5 worm cellular contexts compared by ENCODE assay signal in genomic region chrX:11400467-11401184, ce11.
A peak's percentile ranks its signal among the peaks of the same experiment; 100 is the strongest.
TF ChIP-seq lines count a peak whose summit lies in the region.

No protein-coding gene starts in this region.

TF ChIP-seq in whole organism, L1 larva, 84 proteins besides CTCF, POLR2A, EP300 and RAD21:
- TF ChIP-seq nhr-20 (tag; optimal IDR thresholded peaks at IDR 0.05; lab: Kevin White, UChicago) (no peak), elt-2 (tag; optimal IDR thresholded peaks at IDR 0.05; lab: Kevin White, UChicago) (peak; percentile 46), ceh-63 (GFP tag; optimal IDR thresholded peaks at IDR 0.05; lab: Kevin White, UChicago) (no peak), jun-1 (tag; optimal IDR thresholded peaks at IDR 0.05; lab: Kevin White, UChicago) (no peak), ceh-82 (tag; optimal IDR thresholded peaks at IDR 0.05; lab: Kevin White, UChicago) (no peak)
TF ChIP-seq in whole organism, L1 larva: peak in this region for 1.

TF ChIP-seq in whole organism, L2 larva, 48 proteins besides CTCF, POLR2A, EP300 and RAD21:
- TF ChIP-seq nhr-11 (tag; optimal IDR thresholded peaks at IDR 0.05; lab: Kevin White, UChicago) (no peak), C34F6.9 (tag; optimal IDR thresholded peaks at IDR 0.05; lab: Kevin White, UChicago) (peak; percentile 22), fos-1 (tag; optimal IDR thresholded peaks at IDR 0.05; lab: Kevin White, UChicago) (peak; percentile 77)

TF ChIP-seq in whole organism, L3 larva, 47 proteins besides CTCF, POLR2A, EP300 and RAD21:
- TF ChIP-seq daf-12 (tag; optimal IDR thresholded peaks at IDR 0.05; lab: Kevin White, UChicago) (no peak), nhr-23 (tag; optimal IDR thresholded peaks at IDR 0.05; lab: Kevin White, UChicago) (no peak), fkh-10 (GFP tag; optimal IDR thresholded peaks at IDR 0.05; lab: Kevin White, UChicago) (no peak), R02D3.7 (tag; optimal IDR thresholded peaks at IDR 0.05; lab: Kevin White, UChicago) (no peak), pqm-1 (tag; optimal IDR thresholded peaks at IDR 0.05; lab: Kevin White, UChicago) (peak; percentile 61), sea-2 (GFP tag; optimal IDR thresholded peaks at IDR 0.05; lab: Kevin White, UChicago) (no peak), snpc-4 (tag; optimal IDR thresholded peaks at IDR 0.05; lab: Kevin White, UChicago) (no peak), nfya-1 (tag; optimal IDR thresholded peaks at IDR 0.05; lab: Kevin White, UChicago; ENCODE audit: insufficient read depth) (no peak), elt-2 (tag; optimal IDR thresholded peaks at IDR 0.05; lab: Kevin White, UChicago) (peak; percentile 29), mml-1 (tag; optimal IDR thresholded peaks at IDR 0.05; lab: Kevin White, UChicago) (no peak), pha-4 (tag; optimal IDR thresholded peaks at IDR 0.05; lab: Kevin White, UChicago) (peak; percentile 39)

TF ChIP-seq in whole organism, L4 larva, 104 proteins besides CTCF, POLR2A, EP300 and RAD21 (continues in another document):
- peak; percentile 39 for TF ChIP-seq pqm-1 (tag; optimal IDR thresholded peaks at IDR 0.05; lab: Kevin White, UChicago)
- TF ChIP-seq tag-97 (GFP tag; IDR thresholded peaks at IDR 0.05; lab: Robert Waterston, UW): no peak
- no peak for TF ChIP-seq daf-16 (GFP tag; optimal IDR thresholded peaks at IDR 0.05; lab: Kevin White, UChicago)
- peak; percentile 79 for TF ChIP-seq daf-16 (tag; optimal IDR thresholded peaks at IDR 0.05; lab: Kevin White, UChicago)
- no peak for TF ChIP-seq nhr-111 (GFP tag; optimal IDR thresholded peaks at IDR 0.05; lab: Kevin White, UChicago)
- TF ChIP-seq dmd-6 (GFP tag; IDR thresholded peaks at IDR 0.05; lab: Robert Waterston, UW): peak; percentile 17; the same call in 1 of the 2 replicates
- TF ChIP-seq egl-27 (tag; optimal IDR thresholded peaks at IDR 0.05; lab: Kevin White, UChicago): no peak
- no peak for TF ChIP-seq nhr-77 (tag; optimal IDR thresholded peaks at IDR 0.05; lab: Kevin White, UChicago)
- TF ChIP-seq ztf-11 (tag; optimal IDR thresholded peaks at IDR 0.05; lab: Kevin White, UChicago): no peak
- TF ChIP-seq aha-1 (tag; lab: Kevin White, UChicago): peak; percentile 91
- no peak for TF ChIP-seq nhr-25 (tag; optimal IDR thresholded peaks at IDR 0.05; lab: Kevin White, UChicago; ENCODE audit: borderline replicate concordance, insufficient read depth)
- no peak for TF ChIP-seq lin-13 (GFP tag; optimal IDR thresholded peaks at IDR 0.05; lab: Kevin White, UChicago)
- TF ChIP-seq ceh-28 (tag; optimal IDR thresholded peaks at IDR 0.05; lab: Kevin White, UChicago): no peak
- TF ChIP-seq egl-43 (GFP tag; IDR thresholded peaks at IDR 0.05; lab: Robert Waterston, UW): no peak
- no peak for TF ChIP-seq ceh-32 (tag; optimal IDR thresholded peaks at IDR 0.05; lab: Kevin White, UChicago; ENCODE audit: poor library complexity)
- TF ChIP-seq daf-19 (GFP tag; conservative IDR thresholded peaks at IDR 0.05; lab: Robert Waterston, UW): no peak
- no peak for TF ChIP-seq sdz-12 (GFP tag; optimal IDR thresholded peaks at IDR 0.05; lab: Kevin White, UChicago)
- no peak for TF ChIP-seq mxl-3 (GFP tag; optimal IDR thresholded peaks at IDR 0.05; lab: Kevin White, UChicago)
- no peak for TF ChIP-seq mdl-1 (tag; optimal IDR thresholded peaks at IDR 0.05; lab: Kevin White, UChicago)
- no peak for TF ChIP-seq lsy-2 (tag; optimal IDR thresholded peaks at IDR 0.05; lab: Kevin White, UChicago)
- no peak for TF ChIP-seq R02D3.7 (tag; optimal IDR thresholded peaks at IDR 0.05; lab: Kevin White, UChicago)
- peak; percentile 39 for TF ChIP-seq hlh-11 (tag; optimal IDR thresholded peaks at IDR 0.05; lab: Kevin White, UChicago)
- TF ChIP-seq Y5F2A.4 (GFP tag; optimal IDR thresholded peaks at IDR 0.05; lab: Kevin White, UChicago): no peak
- no peak for TF ChIP-seq ztf-7 (tag; optimal IDR thresholded peaks at IDR 0.05; lab: Kevin White, UChicago)
- TF ChIP-seq unc-130 (GFP tag; optimal IDR thresholded peaks at IDR 0.05; lab: Kevin White, UChicago): no peak
- TF ChIP-seq zfp-3 (GFP tag; conservative IDR thresholded peaks at IDR 0.05; lab: Robert Waterston, UW): no peak
- no peak for TF ChIP-seq set-16 (GFP tag; IDR thresholded peaks at IDR 0.05; lab: Robert Waterston, UW)
- no peak for TF ChIP-seq fkh-10 (GFP tag; optimal IDR thresholded peaks at IDR 0.05; lab: Kevin White, UChicago)
- no peak for TF ChIP-seq lin-29 (GFP tag; IDR thresholded peaks at IDR 0.05; lab: Robert Waterston, UW)
- TF ChIP-seq lin-38 (GFP tag; IDR thresholded peaks at IDR 0.05; lab: Robert Waterston, UW): no peak
- no peak for TF ChIP-seq fos-1 (tag; optimal IDR thresholded peaks at IDR 0.05; lab: Kevin White, UChicago)
- no peak for TF ChIP-seq ceh-62 (tag; optimal IDR thresholded peaks at IDR 0.05; lab: Kevin White, UChicago)
- TF ChIP-seq lin-15B (tag; optimal IDR thresholded peaks at IDR 0.05; lab: Kevin White, UChicago): no peak
- TF ChIP-seq aly-2 (tag; optimal IDR thresholded peaks at IDR 0.05; lab: Kevin White, UChicago): no peak
- peak; percentile 49 for TF ChIP-seq dve-1 (tag; optimal IDR thresholded peaks at IDR 0.05; lab: Kevin White, UChicago; ENCODE audit: insufficient read depth)
- no peak for TF ChIP-seq mep-1 (tag; optimal IDR thresholded peaks at IDR 0.05; lab: Kevin White, UChicago)
- TF ChIP-seq nhr-102 (tag; optimal IDR thresholded peaks at IDR 0.05; lab: Kevin White, UChicago): no peak
- no peak for TF ChIP-seq vab-7 (GFP tag; IDR thresholded peaks at IDR 0.05; lab: Robert Waterston, UW)

TF ChIP-seq in whole organism, young adult, 124 proteins besides CTCF, POLR2A, EP300 and RAD21:
- no peak for TF ChIP-seq B0035.1 (tag; optimal IDR thresholded peaks at IDR 0.05; lab: Kevin White, UChicago)
- TF ChIP-seq nhr-80 (tag; optimal IDR thresholded peaks at IDR 0.05; lab: Kevin White, UChicago): peak; percentile 69
